Worm (Caenorhabditis elegans) whole organism, L2 larva: ENCODE measurements around the gene ssp-35.

Experiments used
- C34F6.9 ChIP-seq: fragments of 150-350 bp; optimal IDR thresholded peaks from 2 replicates; lab custom pipeline; 2014; ENCODE audit warnings: missing biosample characterization, missing genetic modification characterization
- F13H6.1 ChIP-seq: sonication (generic microtip); optimal IDR thresholded peaks from 2 replicates; lab custom pipeline; 2016; ENCODE audit warnings: missing genetic modification characterization, missing compliant biosample characterization
- R02D3.7 ChIP-seq: fragments of 150-350 bp; optimal IDR thresholded peaks from 2 replicates; lab custom pipeline; 2014; ENCODE audit warnings: missing biosample characterization, missing genetic modification characterization
- Y55F3AM.14 ChIP-seq: fragments of 200-800 bp; sonication (Bioruptor generic); optimal IDR thresholded peaks from 2 replicates; lab custom pipeline; 2018; ENCODE audit warnings: mild to moderate bottlenecking, missing genetic modification characterization, missing compliant biosample characterization
- ZK546.5 ChIP-seq: sonication (generic microtip); optimal IDR thresholded peaks from 2 replicates; lab custom pipeline; 2017; ENCODE audit warnings: missing biosample characterization, missing genetic modification characterization
- alr-1 ChIP-seq: fragments of 150-350 bp; optimal IDR thresholded peaks from 2 replicates; lab custom pipeline; 2014; ENCODE audit warnings: missing biosample characterization, missing genetic modification characterization
- aly-2 ChIP-seq: fragments of 150-350 bp; optimal IDR thresholded peaks from 2 replicates; lab custom pipeline; 2014; ENCODE audit warnings: missing biosample characterization, missing genetic modification characterization
- ama-1 ChIP-seq: fragments of 150-350 bp; optimal IDR thresholded peaks from 2 replicates; lab custom pipeline; 2018; ENCODE audit warnings: inconsistent platforms
- blmp-1 ChIP-seq: sonication (generic microtip); optimal IDR thresholded peaks from 2 replicates; lab custom pipeline; 2017; ENCODE audit warnings: missing genetic modification characterization, mild to moderate bottlenecking, missing compliant biosample characterization, antibody characterized with exemption, moderate library complexity; ENCODE audit not compliant: insufficient read depth
- ceh-16 ChIP-seq: fragments of 150-350 bp; optimal IDR thresholded peaks from 2 replicates; lab custom pipeline; 2014; ENCODE audit warnings: missing biosample characterization, missing genetic modification characterization
- ceh-82 ChIP-seq: fragments of 150-350 bp; optimal IDR thresholded peaks from 2 replicates; lab custom pipeline; 2014; ENCODE audit warnings: missing biosample characterization, missing genetic modification characterization
- crh-2 ChIP-seq: sonication (generic microtip); optimal IDR thresholded peaks from 2 replicates; lab custom pipeline; 2017; ENCODE audit warnings: missing biosample characterization, missing genetic modification characterization
- dmd-4 ChIP-seq: sonication (generic microtip); optimal IDR thresholded peaks from 2 replicates; lab custom pipeline; 2017; ENCODE audit warnings: missing biosample characterization, missing genetic modification characterization
- egl-27 ChIP-seq: sonication (generic microtip); optimal IDR thresholded peaks from 3 replicates; lab custom pipeline; 2017; ENCODE audit warnings: missing biosample characterization, missing genetic modification reagents, missing genetic modification characterization
- elt-1 ChIP-seq: fragments of 150-350 bp; optimal IDR thresholded peaks from 2 replicates; lab custom pipeline; 2014; ENCODE audit warnings: missing biosample characterization, missing genetic modification characterization
- elt-3 ChIP-seq: sonication (generic microtip); optimal IDR thresholded peaks from 2 replicates; lab custom pipeline; 2017; ENCODE audit warnings: missing biosample characterization, missing genetic modification characterization
- fos-1 ChIP-seq: fragments of 150-350 bp; optimal IDR thresholded peaks from 2 replicates; lab custom pipeline; 2014; ENCODE audit warnings: missing biosample characterization, missing genetic modification characterization
- gmeb-1 ChIP-seq: fragments of 150-350 bp; optimal IDR thresholded peaks from 2 replicates; lab custom pipeline; 2014; ENCODE audit warnings: missing biosample characterization, missing genetic modification characterization
- lin-11 ChIP-seq: fragments of 150-350 bp; sonication (generic microtip); optimal IDR thresholded peaks from 2 replicates; lab custom pipeline; 2014; ENCODE audit warnings: missing biosample characterization, missing genetic modification characterization, inconsistent platforms, mixed read lengths
- lin-13 ChIP-seq: fragments of 150-350 bp; optimal IDR thresholded peaks from 2 replicates; lab custom pipeline; 2014; ENCODE audit warnings: missing biosample characterization, missing genetic modification reagents, missing genetic modification characterization
- lin-39 ChIP-seq: fragments of 150-350 bp; optimal IDR thresholded peaks from 2 replicates; lab custom pipeline; 2014; ENCODE audit warnings: missing biosample characterization, missing genetic modification reagents, missing genetic modification characterization
- lsy-2 ChIP-seq, 2 experiments: fragments of 150-350 bp in 1 of 2; sonication (generic microtip) in 1 of 2; optimal IDR thresholded peaks; 2 replicates each; lab custom pipeline; 2014 to 2017; ENCODE audit warnings: missing biosample characterization in 2 of 2, missing genetic modification characterization in 2 of 2
- mab-5 ChIP-seq: fragments of 150-350 bp; optimal IDR thresholded peaks from 2 replicates; lab custom pipeline; 2014; ENCODE audit warnings: missing biosample characterization, missing genetic modification characterization
- mbf-1 ChIP-seq: sonication (generic microtip); optimal IDR thresholded peaks from 2 replicates; lab custom pipeline; 2017; ENCODE audit warnings: missing biosample characterization, missing genetic modification characterization
- mdl-1 ChIP-seq, 2 experiments: fragments of 150-350 bp in 1 of 2; sonication (generic microtip) in 1 of 2; optimal IDR thresholded peaks; 2 replicates each; lab custom pipeline; 2017; ENCODE audit warnings: missing biosample characterization in 2 of 2, missing genetic modification characterization in 2 of 2
- nhr-10 ChIP-seq: sonication (generic microtip); optimal IDR thresholded peaks from 2 replicates; lab custom pipeline; 2017; ENCODE audit warnings: missing biosample characterization, missing genetic modification characterization
- nhr-11 ChIP-seq: fragments of 150-350 bp; optimal IDR thresholded peaks from 2 replicates; lab custom pipeline; 2014; ENCODE audit warnings: missing biosample characterization, missing genetic modification characterization
- nhr-12 ChIP-seq: fragments of 150-350 bp; optimal IDR thresholded peaks from 2 replicates; lab custom pipeline; 2014; ENCODE audit warnings: missing biosample characterization, missing genetic modification characterization
- nhr-129 ChIP-seq: fragments of 150-350 bp; optimal IDR thresholded peaks from 2 replicates; lab custom pipeline; 2014; ENCODE audit warnings: missing biosample characterization, missing genetic modification characterization
- nhr-21 ChIP-seq: fragments of 150-350 bp; optimal IDR thresholded peaks from 2 replicates; lab custom pipeline; 2014; ENCODE audit warnings: missing biosample characterization, missing genetic modification characterization
- nhr-23 ChIP-seq: fragments of 150-350 bp; optimal IDR thresholded peaks from 2 replicates; lab custom pipeline; 2014; ENCODE audit warnings: missing biosample characterization, missing genetic modification reagents, missing genetic modification characterization
- nhr-237 ChIP-seq: fragments of 150-350 bp; optimal IDR thresholded peaks from 2 replicates; lab custom pipeline; 2014; ENCODE audit warnings: missing biosample characterization, missing genetic modification characterization
- nhr-25 ChIP-seq: fragments of 150-350 bp; sonication (generic microtip); optimal IDR thresholded peaks from 3 replicates; lab custom pipeline; 2014; ENCODE audit warnings: missing biosample characterization, missing genetic modification characterization
- nhr-6 ChIP-seq: fragments of 150-350 bp; optimal IDR thresholded peaks from 2 replicates; lab custom pipeline; 2014; ENCODE audit warnings: missing biosample characterization, missing genetic modification characterization
- nhr-77 ChIP-seq: fragments of 150-350 bp; optimal IDR thresholded peaks from 2 replicates; lab custom pipeline; 2014; ENCODE audit warnings: missing biosample characterization, missing genetic modification characterization
- peb-1 ChIP-seq: fragments of 150-350 bp; optimal IDR thresholded peaks from 2 replicates; lab custom pipeline; 2014; ENCODE audit warnings: missing biosample characterization, missing genetic modification characterization
- sem-4 ChIP-seq: fragments of 150-350 bp; optimal IDR thresholded peaks from 2 replicates; lab custom pipeline; 2014; ENCODE audit warnings: missing biosample characterization, missing genetic modification reagents, missing genetic modification characterization
- skn-1 ChIP-seq: sonication (generic microtip); optimal IDR thresholded peaks from 2 replicates; lab custom pipeline; 2017; ENCODE audit warnings: missing biosample characterization, missing genetic modification characterization
- sma-3 ChIP-seq: sonication (generic microtip); optimal IDR thresholded peaks from 2 replicates; lab custom pipeline; 2016; ENCODE audit warnings: missing genetic modification reagents, missing genetic modification characterization, missing compliant biosample characterization
- sma-9 ChIP-seq, 2 experiments: fragments of 150-350 bp in 1 of 2; sonication (generic microtip) in 1 of 2; optimal IDR thresholded peaks; 2 replicates each; lab custom pipeline; 2014 to 2016; ENCODE audit warnings: missing genetic modification characterization in 2 of 2, mild to moderate bottlenecking in 1 of 2, missing biosample characterization in 1 of 2, missing compliant biosample characterization in 1 of 2, missing genetic modification reagents in 1 of 2, moderate library complexity in 1 of 2
- snpc-4 ChIP-seq: fragments of 150-350 bp; optimal IDR thresholded peaks from 2 replicates; lab custom pipeline; 2014; ENCODE audit warnings: missing biosample characterization, missing genetic modification characterization
- unc-39 ChIP-seq: fragments of 150-350 bp; optimal IDR thresholded peaks from 2 replicates; lab custom pipeline; 2014; ENCODE audit warnings: missing biosample characterization, missing genetic modification characterization
- unc-55 ChIP-seq: fragments of 150-350 bp; sonication (generic microtip); optimal IDR thresholded peaks from 3 replicates; lab custom pipeline; 2014; ENCODE audit warnings: missing biosample characterization, missing genetic modification reagents, missing genetic modification characterization
- unc-62 ChIP-seq: fragments of 150-350 bp; optimal IDR thresholded peaks from 2 replicates; lab custom pipeline; 2014; ENCODE audit warnings: missing biosample characterization, missing genetic modification reagents, missing genetic modification characterization
- zag-1 ChIP-seq: fragments of 150-350 bp; optimal IDR thresholded peaks from 2 replicates; lab custom pipeline; 2014; ENCODE audit warnings: missing biosample characterization, missing genetic modification characterization
- ztf-1 ChIP-seq: fragments of 200-800 bp; sonication (Bioruptor generic); conservative IDR thresholded peaks from 2 replicates; pipeline ENCODE4 v1.3.6; 2022; ENCODE audit warnings: missing genetic modification characterization, missing compliant biosample characterization
- ztf-11 ChIP-seq: sonication (generic microtip); optimal IDR thresholded peaks from 2 replicates; lab custom pipeline; 2017; ENCODE audit warnings: missing biosample characterization, missing genetic modification characterization
- ztf-4 ChIP-seq: fragments of 150-350 bp; optimal IDR thresholded peaks from 2 replicates; lab custom pipeline; 2014; ENCODE audit warnings: missing biosample characterization, missing genetic modification characterization

Gene ssp-35

DNA sequence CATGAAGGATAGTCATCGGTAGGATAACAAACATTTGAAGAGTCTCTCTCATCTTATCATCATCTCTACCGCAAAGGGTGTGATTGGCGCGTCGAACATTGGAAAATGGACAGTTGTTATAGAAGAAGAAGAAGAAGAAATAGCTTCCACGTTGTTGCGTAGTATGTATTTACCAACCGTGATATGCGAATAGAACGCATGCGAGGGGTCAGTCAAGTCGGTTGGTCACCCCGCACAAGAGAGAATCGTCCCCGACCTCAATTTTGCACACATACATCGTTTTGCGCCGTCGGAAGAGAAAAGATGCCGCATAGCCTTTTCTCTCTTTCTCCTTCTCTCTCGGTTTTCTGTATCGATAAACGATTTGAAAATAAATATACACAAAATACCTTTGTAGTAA lies 31.4 kb upstream of the ssp-35 start:
- TF ChIP-seq skn-1 (no peak), egl-27 (tag; lab: Kevin White, UChicago) (no peak), nhr-21 (tag; lab: Kevin White, UChicago) (peak; percentile 75), elt-1 (no peak), sma-9 (GFP tag; optimal IDR thresholded peaks at IDR 0.05; lab: Kevin White, UChicago) (peak; percentile 19), sma-9 (tag; optimal IDR thresholded peaks at IDR 0.05; lab: Kevin White, UChicago) (no peak), F13H6.1 (tag; lab: Kevin White, UChicago) (no peak), aly-2 (tag; lab: Kevin White, UChicago) (no peak), blmp-1 (tag; lab: Kevin White, UChicago) (no peak), nhr-77 (tag; lab: Kevin White, UChicago) (no peak), dmd-4 (no peak), sma-3 (GFP tag; lab: Kevin White, UChicago) (no peak), sem-4 (tag; lab: Kevin White, UChicago) (peak; percentile 14)

DNA sequence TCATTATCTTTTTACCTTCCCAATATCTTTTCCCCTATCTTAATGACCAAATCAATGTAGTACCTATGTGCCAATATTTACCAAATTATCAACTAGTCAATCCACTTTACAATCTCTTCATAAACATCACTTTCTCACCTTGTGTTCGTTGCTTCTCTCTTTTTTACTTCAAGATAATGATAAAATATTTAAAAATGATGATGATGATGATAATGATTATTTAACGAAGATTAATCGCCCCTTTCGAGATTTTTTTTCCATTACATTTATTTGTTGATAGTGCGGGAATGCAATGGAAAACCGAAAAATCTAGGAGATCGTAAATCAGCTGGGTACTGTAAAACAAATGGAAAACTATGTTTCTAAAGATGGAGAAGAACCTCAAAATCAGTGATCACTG lies 30.5 kb upstream of the ssp-35 start:
- TF ChIP-seq mab-5 = peak; percentile 12
- TF ChIP-seq snpc-4 (tag; lab: Kevin White, UChicago) = no peak
- peak; percentile 61 for TF ChIP-seq sma-3 (GFP tag; lab: Kevin White, UChicago)
- TF ChIP-seq egl-27 (tag; lab: Kevin White, UChicago) = peak; percentile 22
- peak; percentile 28 for TF ChIP-seq nhr-25

DNA sequence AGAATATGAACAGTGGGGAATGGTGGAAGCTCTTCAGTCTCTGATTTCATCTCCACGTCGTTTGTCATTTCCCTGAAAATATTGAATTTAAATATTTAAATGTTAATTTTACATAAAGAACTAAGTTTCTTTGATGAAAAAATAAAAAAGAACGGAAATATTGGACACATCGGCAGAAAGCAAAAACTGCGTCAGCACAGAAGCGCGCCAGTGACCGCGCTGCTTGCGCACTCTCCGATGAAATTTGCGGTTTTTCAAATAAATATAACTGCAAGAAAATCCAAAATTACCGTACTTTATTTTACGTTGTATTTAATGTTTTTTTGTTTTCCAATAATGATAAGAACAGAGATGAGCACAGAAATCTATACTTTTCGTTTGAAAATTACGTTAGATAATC lies 28.0 kb upstream of the ssp-35 start, which contains the start of the genes srpa-68 and srh-16:
TSS of gene srpa-68 (minus strand) at position 72 of the 400 bp plus-strand sequence.
TSS of gene srh-16 (plus strand) at position 275 of the 400 bp plus-strand sequence.
- TF ChIP-seq nhr-237 (tag; lab: Kevin White, UChicago) (peak; percentile 56), unc-39 (no peak), skn-1 (no peak), ceh-82 (peak; percentile 53), ama-1 (lab: Kevin White, UChicago) (peak; percentile 41), F13H6.1 (tag; lab: Kevin White, UChicago) (peak; percentile 88), ceh-16 (tag; lab: Kevin White, UChicago) (peak; percentile 75), egl-27 (tag; lab: Kevin White, UChicago) (peak; percentile 65), lin-13 (GFP tag; lab: Kevin White, UChicago) (peak; percentile 81), blmp-1 (tag; lab: Kevin White, UChicago) (peak; percentile 47), lin-11 (tag; lab: Kevin White, UChicago) (peak; percentile 81), peb-1 (tag; lab: Kevin White, UChicago) (no peak), fos-1 (tag; lab: Kevin White, UChicago) (peak; percentile 69), nhr-25 (peak; percentile 88), zag-1 (tag; lab: Kevin White, UChicago) (peak; percentile 37), nhr-23 (tag; lab: Kevin White, UChicago) (no peak), alr-1 (tag; lab: Kevin White, UChicago) (no peak), mdl-1 (tag; optimal IDR thresholded peaks at IDR 0.05; lab: Kevin White, UChicago) (no peak), crh-2 (tag; lab: Kevin White, UChicago) (peak; percentile 91), nhr-11 (tag; lab: Kevin White, UChicago) (no peak), mab-5 (peak; percentile 93), nhr-10 (tag; lab: Kevin White, UChicago) (peak; percentile 70), lsy-2 (tag; optimal IDR thresholded peaks at IDR 0.05; lab: Kevin White, UChicago) (peak; percentile 90 to 95), nhr-12 (tag; lab: Kevin White, UChicago) (no peak), sma-3 (GFP tag; lab: Kevin White, UChicago) (peak; percentile 90), lin-39 (tag; lab: Kevin White, UChicago) (no peak), snpc-4 (tag; lab: Kevin White, UChicago) (peak; percentile 74), elt-3 (tag; lab: Kevin White, UChicago) (no peak), ZK546.5 (tag; lab: Kevin White, UChicago) (peak; percentile 26), nhr-6 (tag; lab: Kevin White, UChicago) (no peak), unc-55 (GFP tag; lab: Kevin White, UChicago) (peak; percentile 95), Y55F3AM.14 (GFP tag; lab: Kevin White, UChicago) (peak; percentile 22), ztf-1 (GFP tag; lab: Robert Waterston, UW) (no peak), sma-9 (GFP tag; optimal IDR thresholded peaks at IDR 0.05; lab: Kevin White, UChicago) (peak; percentile 95), sma-9 (tag; optimal IDR thresholded peaks at IDR 0.05; lab: Kevin White, UChicago) (no peak), aly-2 (tag; lab: Kevin White, UChicago) (no peak), nhr-21 (tag; lab: Kevin White, UChicago) (peak; percentile 79), unc-62 (GFP tag; lab: Kevin White, UChicago) (peak; percentile 43), nhr-129 (tag; lab: Kevin White, UChicago) (peak; percentile 56), ztf-11 (tag; lab: Kevin White, UChicago) (no peak), nhr-77 (tag; lab: Kevin White, UChicago) (no peak), sem-4 (tag; lab: Kevin White, UChicago) (peak; percentile 83), C34F6.9 (peak; percentile 91), elt-1 (no peak), R02D3.7 (tag; lab: Kevin White, UChicago) (peak; percentile 77), ztf-4 (peak; percentile 61), gmeb-1 (tag; lab: Kevin White, UChicago) (peak; percentile 99), dmd-4 (peak; percentile 45), mbf-1 (no peak)
